Worm (Caenorhabditis elegans) whole organism, early embryonic: ENCODE results near the gene dyf-2.

ENCODE experiments used
- F13C5.2 ChIP-seq: sonication (generic microtip); optimal IDR thresholded peaks from 2 replicates; lab custom pipeline; 2017; ENCODE audit warnings: mild to moderate bottlenecking, missing genetic modification characterization, inconsistent platforms, missing compliant biosample characterization
- ama-1 ChIP-seq: fragments of 150-350 bp; optimal IDR thresholded peaks from 2 replicates; lab custom pipeline; 2014
- flt-1 ChIP-seq: fragments of 200-800 bp; sonication (Bioruptor generic); IDR thresholded peaks from 2 replicates; pipeline ENCODE4 v1.3.6; 2022; ENCODE audit warnings: missing genetic modification characterization, missing compliant biosample characterization
- hnd-1 ChIP-seq: sonication (generic microtip); optimal IDR thresholded peaks from 2 replicates; lab custom pipeline; 2016; ENCODE audit warnings: missing genetic modification characterization, missing compliant biosample characterization
- tbx-37 ChIP-seq: fragments of 200-800 bp; sonication (Bioruptor generic); conservative IDR thresholded peaks from 2 replicates; pipeline ENCODE4 v1.3.6; 2022; ENCODE audit warnings: missing genetic modification reagents, missing genetic modification characterization, missing compliant biosample characterization

DNA sequence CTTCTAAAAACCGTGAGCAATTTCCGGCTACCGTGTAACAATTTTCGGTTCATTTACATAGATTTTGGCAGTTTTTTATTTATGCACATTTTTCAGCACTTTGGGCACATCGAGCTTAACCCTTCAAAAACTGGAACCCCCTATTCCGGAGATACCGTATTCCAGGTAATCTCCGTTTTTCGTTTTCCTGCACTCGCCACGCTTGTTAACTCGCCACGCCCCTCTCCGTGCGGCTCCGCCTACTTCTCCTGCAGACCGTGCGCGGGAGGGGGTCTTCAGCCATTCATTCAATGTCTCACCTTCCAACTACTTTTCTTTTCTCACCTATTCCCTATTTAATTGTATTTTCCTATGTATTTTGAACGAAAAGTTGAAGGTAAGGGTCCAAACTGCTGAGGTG lies 26.1 kb downstream of the dyf-2 start:
- TF ChIP-seq flt-1 (GFP tag; lab: Robert Waterston, UW), result no peak
- no peak for TF ChIP-seq ama-1 (lab: Kevin White, UChicago)
- TF ChIP-seq tbx-37 (GFP tag; lab: Robert Waterston, UW), result no peak
- no peak for TF ChIP-seq hnd-1 (tag; lab: Kevin White, UChicago)
- TF ChIP-seq F13C5.2 (tag; lab: Kevin White, UChicago), result no peak
